Worm (Caenorhabditis elegans) whole organism, L3 larva: ENCODE data around the gene del-7.

Experiments
- aly-2 ChIP-seq: fragments of 150-350 bp; optimal IDR thresholded peaks from 2 replicates; lab custom pipeline; 2014; ENCODE audit warnings: missing biosample characterization, missing genetic modification characterization
- pqm-1 ChIP-seq: fragments of 150-350 bp; optimal IDR thresholded peaks from 2 replicates; lab custom pipeline; 2017; ENCODE audit warnings: missing biosample characterization, missing genetic modification characterization, inconsistent platforms
- tbx-2 ChIP-seq: sonication (generic microtip); optimal IDR thresholded peaks from 2 replicates; lab custom pipeline; 2016; ENCODE audit warnings: mild to moderate bottlenecking, missing genetic modification characterization, missing compliant biosample characterization
- unc-62 ChIP-seq: fragments of 150-350 bp; sonication (generic microtip); optimal IDR thresholded peaks from 4 replicates; lab custom pipeline; 2014; ENCODE audit warnings: missing biosample characterization, missing genetic modification reagents, missing genetic modification characterization
- ztf-11 ChIP-seq: fragments of 150-350 bp; optimal IDR thresholded peaks from 2 replicates; lab custom pipeline; 2014; ENCODE audit warnings: missing biosample characterization, missing genetic modification characterization

DNA sequence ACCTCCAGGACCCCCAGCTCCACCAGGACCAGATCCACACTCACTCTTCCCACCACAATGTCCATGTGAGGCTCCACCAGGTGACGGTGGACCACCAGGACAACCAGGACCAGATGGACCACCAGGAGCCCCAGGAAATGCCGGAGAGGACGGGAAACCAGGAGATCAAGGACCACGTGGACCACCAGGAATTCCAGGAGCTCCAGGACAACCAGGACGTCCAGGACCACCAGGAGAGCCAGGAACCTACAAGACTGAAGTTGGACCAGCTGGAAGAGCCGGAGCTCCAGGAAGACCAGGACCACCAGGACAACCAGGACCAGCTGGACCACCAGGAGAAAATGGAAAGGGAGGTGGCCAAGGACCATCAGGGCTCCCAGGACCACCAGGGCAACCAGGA lies 6.1 kb upstream of the del-7 start:
- TF ChIP-seq tbx-2 (tag; lab: Kevin White, UChicago) (no peak), pqm-1 (tag; lab: Kevin White, UChicago) (no peak), aly-2 (tag; lab: Kevin White, UChicago) (no peak), unc-62 (GFP tag; lab: Kevin White, UChicago) (no peak), ztf-11 (no peak)
